Fruit fly (Drosophila melanogaster) whole organism, embryonic: ENCODE data around the gene glob1.

Experiments
- ATbp ChIP-seq: fragments of 200-800 bp; sonication (Bioruptor generic); optimal IDR thresholded peaks from 2 replicates; lab custom pipeline; 2017; ENCODE audit warnings: missing biosample characterization, mild to moderate bottlenecking, missing genetic modification characterization, missing genetic modification reagents
- Abd-B ChIP-seq: fragments of 200-800 bp; sonication (Bioruptor generic); optimal IDR thresholded peaks from 2 replicates; lab custom pipeline; 2018; ENCODE audit warnings: missing biosample characterization, mild to moderate bottlenecking, missing genetic modification characterization, moderate library complexity
- BEAF-32 ChIP-seq: fragments of 200-800 bp; sonication (Bioruptor generic); optimal IDR thresholded peaks from 3 replicates; lab custom pipeline; 2017; ENCODE audit warnings: missing biosample characterization, missing genetic modification characterization, mild to moderate bottlenecking, moderate library complexity, missing genetic modification reagents
- Bdp1 ChIP-seq: fragments of 200-800 bp; sonication (Bioruptor generic); optimal IDR thresholded peaks from 3 replicates; lab custom pipeline; 2016; ENCODE audit warnings: missing biosample characterization, missing genetic modification characterization
- CG10209 ChIP-seq: fragments of 200-800 bp; sonication (Bioruptor generic); optimal IDR thresholded peaks from 3 replicates; lab custom pipeline; 2017; ENCODE audit warnings: missing biosample characterization, mild to moderate bottlenecking, missing genetic modification characterization, missing genetic modification reagents
- CG10565 ChIP-seq: fragments of 200-800 bp; sonication (Bioruptor generic); optimal IDR thresholded peaks from 3 replicates; lab custom pipeline; 2016; ENCODE audit warnings: missing biosample characterization, mild to moderate bottlenecking, missing genetic modification characterization
- CG10959 ChIP-seq: fragments of 200-800 bp; sonication (Bioruptor generic); IDR thresholded peaks from 2 replicates; pipeline ENCODE4 v1.3.6; 2022; ENCODE audit warnings: missing biosample characterization, missing genetic modification characterization
- CG10979 ChIP-seq: fragments of 200-800 bp; sonication (Bioruptor generic); optimal IDR thresholded peaks from 2 replicates; lab custom pipeline; 2018; ENCODE audit warnings: missing biosample characterization, mild to moderate bottlenecking, missing genetic modification characterization, moderate library complexity
- CG12219 ChIP-seq: fragments of 200-800 bp; sonication (Bioruptor generic); optimal IDR thresholded peaks from 3 replicates; lab custom pipeline; 2018; ENCODE audit warnings: missing biosample characterization, mild to moderate bottlenecking, missing genetic modification characterization
- CG15514 ChIP-seq: fragments of 200-800 bp; sonication (Bioruptor generic); optimal IDR thresholded peaks from 3 replicates; lab custom pipeline; 2017; ENCODE audit warnings: missing biosample characterization, missing genetic modification characterization, mild to moderate bottlenecking, moderate library complexity, missing genetic modification reagents
- CG17385 ChIP-seq: fragments of 200-800 bp; sonication (Bioruptor generic); optimal IDR thresholded peaks from 3 replicates; lab custom pipeline; 2018; ENCODE audit warnings: missing biosample characterization, mild to moderate bottlenecking, missing genetic modification characterization
- CG1832 ChIP-seq: fragments of 200-800 bp; sonication (Bioruptor generic); optimal IDR thresholded peaks from 2 replicates; lab custom pipeline; 2017; ENCODE audit warnings: missing biosample characterization, mild to moderate bottlenecking, missing genetic modification characterization, inconsistent platforms
- CG2875 ChIP-seq: fragments of 200-800 bp; sonication (Bioruptor generic); optimal IDR thresholded peaks from 2 replicates; lab custom pipeline; 2017; ENCODE audit warnings: missing biosample characterization, mild to moderate bottlenecking, missing genetic modification characterization, missing genetic modification reagents
- CG34376 ChIP-seq: fragments of 200-800 bp; sonication (Bioruptor generic); optimal IDR thresholded peaks from 2 replicates; lab custom pipeline; 2018; ENCODE audit warnings: missing biosample characterization, mild to moderate bottlenecking, missing genetic modification characterization
- CG6272 ChIP-seq: fragments of 200-800 bp; sonication (Bioruptor generic); IDR thresholded peaks from 2 replicates; pipeline ENCODE4 v1.3.6; 2022; ENCODE audit warnings: missing biosample characterization, missing genetic modification characterization
- Dbx ChIP-seq: fragments of 200-800 bp; sonication (Bioruptor generic); IDR thresholded peaks from 3 replicates; pipeline ENCODE4 v1.3.6; 2022; ENCODE audit warnings: missing biosample characterization, missing genetic modification characterization
- Drgx ChIP-seq: fragments of 200-800 bp; sonication (Bioruptor generic); IDR thresholded peaks from 2 replicates; pipeline ENCODE4 v1.3.6; 2022; ENCODE audit warnings: missing biosample characterization, missing genetic modification characterization
- E2f2 ChIP-seq: fragments of 200-800 bp; sonication (Bioruptor generic); IDR thresholded peaks from 2 replicates; pipeline ENCODE4 v1.3.6; 2022; ENCODE audit warnings: missing biosample characterization, missing genetic modification characterization
- GATAe ChIP-seq: fragments of 200-800 bp; sonication (Bioruptor generic); conservative IDR thresholded peaks from 2 replicates; pipeline ENCODE4 v1.3.6; 2022; ENCODE audit warnings: missing biosample characterization, missing genetic modification characterization
- Gug ChIP-seq: fragments of 200-800 bp; sonication (Bioruptor generic); IDR thresholded peaks from 4 replicates; pipeline ENCODE4 v1.3.6; 2022; ENCODE audit warnings: missing biosample characterization, missing genetic modification characterization
- Hand ChIP-seq: fragments of 200-800 bp; sonication (Bioruptor generic); optimal IDR thresholded peaks from 2 replicates; lab custom pipeline; 2017; ENCODE audit warnings: mild to moderate bottlenecking, missing biosample characterization, missing genetic modification reagents, missing genetic modification characterization
- Hr78 ChIP-seq, 2 experiments: fragments of 200-800 bp in 1 of 2; fragments of >200 bp in 1 of 2; sonication (Bioruptor generic) in 1 of 2; optimal IDR thresholded peaks; 2 replicates each; lab custom pipeline; 2017 to 2019; ENCODE audit warnings: missing biosample characterization in 2 of 2, missing genetic modification characterization in 2 of 2, mild to moderate bottlenecking in 1 of 2, moderate library complexity in 1 of 2
- Kr ChIP-seq: fragments of 200-800 bp; sonication (Bioruptor generic); optimal IDR thresholded peaks from 2 replicates; lab custom pipeline; 2017; ENCODE audit warnings: missing biosample characterization, mild to moderate bottlenecking, missing genetic modification characterization
- NfI ChIP-seq: fragments of 200-800 bp; sonication (Bioruptor generic); optimal IDR thresholded peaks from 3 replicates; lab custom pipeline; 2018; ENCODE audit warnings: missing biosample characterization, mild to moderate bottlenecking, missing genetic modification characterization, moderate library complexity
- Ptx1 ChIP-seq: fragments of 200-800 bp; sonication (Bioruptor generic); IDR thresholded peaks from 2 replicates; pipeline ENCODE4 v1.3.6; 2022; ENCODE audit warnings: missing biosample characterization, missing genetic modification characterization
- Sin3A ChIP-seq: fragments of >200 bp; optimal IDR thresholded peaks from 2 replicates; lab custom pipeline; 2018
- Spps ChIP-seq: fragments of 200-800 bp; sonication (Bioruptor generic); optimal IDR thresholded peaks from 2 replicates; lab custom pipeline; 2018; ENCODE audit warnings: missing biosample characterization, mild to moderate bottlenecking, missing genetic modification characterization
- ara ChIP-seq: fragments of 200-800 bp; sonication (Bioruptor generic); IDR thresholded peaks from 2 replicates; pipeline ENCODE4 v1.3.6; 2022; ENCODE audit warnings: missing biosample characterization, missing genetic modification characterization
- btn ChIP-seq: fragments of 200-800 bp; sonication (Bioruptor generic); optimal IDR thresholded peaks from 2 replicates; lab custom pipeline; 2016; ENCODE audit warnings: missing biosample characterization, missing genetic modification characterization
- chm ChIP-seq: fragments of 200-800 bp; sonication (Bioruptor generic); IDR thresholded peaks from 2 replicates; pipeline ENCODE4 v1.3.6; 2022; ENCODE audit warnings: missing biosample characterization, missing genetic modification characterization
- ci ChIP-seq: fragments of 200-800 bp; sonication (Bioruptor generic); IDR thresholded peaks from 3 replicates; pipeline ENCODE4 v1.3.6; 2022; ENCODE audit warnings: missing biosample characterization, missing genetic modification characterization
- crc ChIP-seq: fragments of 200-800 bp; sonication (Bioruptor generic); optimal IDR thresholded peaks from 2 replicates; lab custom pipeline; 2016; ENCODE audit warnings: missing biosample characterization, missing genetic modification characterization
- fd96Cb ChIP-seq: fragments of 200-800 bp; sonication (Bioruptor generic); optimal IDR thresholded peaks from 2 replicates; lab custom pipeline; 2018; ENCODE audit warnings: missing biosample characterization, mild to moderate bottlenecking, missing genetic modification characterization, moderate library complexity
- gt ChIP-seq: fragments of 200-800 bp; sonication (Bioruptor generic); IDR thresholded peaks from 2 replicates; pipeline ENCODE4 v1.3.6; 2022; ENCODE audit warnings: missing biosample characterization, missing genetic modification characterization
- lbe ChIP-seq: fragments of 200-800 bp; sonication (Bioruptor generic); optimal IDR thresholded peaks from 2 replicates; lab custom pipeline; 2016; ENCODE audit warnings: missing biosample characterization, mild to moderate bottlenecking, missing genetic modification characterization
- lilli ChIP-seq: fragments of 200-800 bp; sonication (Bioruptor generic); optimal IDR thresholded peaks from 3 replicates; lab custom pipeline; 2016; ENCODE audit warnings: missing biosample characterization, missing genetic modification characterization
- luna ChIP-seq: fragments of 200-800 bp; sonication (Bioruptor generic); optimal IDR thresholded peaks from 2 replicates; lab custom pipeline; 2016; ENCODE audit warnings: missing biosample characterization, missing genetic modification characterization
- mam ChIP-seq: fragments of 200-800 bp; sonication (Bioruptor generic); optimal IDR thresholded peaks from 3 replicates; lab custom pipeline; 2016; ENCODE audit warnings: missing biosample characterization, missing genetic modification characterization
- prd ChIP-seq, 3 experiments: fragments of >200 bp in 2 of 3; fragments of 200-800 bp in 1 of 3; sonication (Bioruptor generic) in 1 of 3; optimal IDR thresholded peaks in 2 of 3; IDR thresholded peaks in 1 of 3; 2 replicates in 2 of 3; 3 replicates in 1 of 3; pipeline versions ENCODE4 v1.3.6 to Lab custom; 2017 to 2022; ENCODE audit warnings: missing biosample characterization in 1 of 3, missing genetic modification characterization in 1 of 3
- salm ChIP-seq: fragments of 200-800 bp; sonication (Bioruptor generic); optimal IDR thresholded peaks from 2 replicates; lab custom pipeline; 2018; ENCODE audit warnings: missing biosample characterization, mild to moderate bottlenecking, missing genetic modification characterization
- sc ChIP-seq, 3 experiments: fragments of >200 bp in 2 of 3; fragments of 200-800 bp in 1 of 3; sonication (Bioruptor generic) in 1 of 3; optimal IDR thresholded peaks; 2 replicates in 2 of 3; 3 replicates in 1 of 3; lab custom pipeline; 2017; ENCODE audit warnings: mild to moderate bottlenecking in 1 of 3, missing biosample characterization in 1 of 3, missing genetic modification characterization in 1 of 3, missing genetic modification reagents in 1 of 3
- stwl ChIP-seq: fragments of 200-800 bp; sonication (Bioruptor generic); optimal IDR thresholded peaks from 3 replicates; lab custom pipeline; 2018; ENCODE audit warnings: missing biosample characterization, mild to moderate bottlenecking, missing genetic modification characterization, moderate library complexity
- sug ChIP-seq: fragments of 200-800 bp; optimal IDR thresholded peaks from 2 replicates; lab custom pipeline; 2019; ENCODE audit warnings: missing biosample characterization, mild to moderate bottlenecking, missing genetic modification characterization, moderate library complexity
- tio ChIP-seq: fragments of 200-800 bp; sonication (Bioruptor generic); optimal IDR thresholded peaks from 2 replicates; lab custom pipeline; 2017; ENCODE audit warnings: missing biosample characterization, missing genetic modification characterization, inconsistent platforms
- trem ChIP-seq: fragments of 200-800 bp; optimal IDR thresholded peaks from 3 replicates; lab custom pipeline; 2019; ENCODE audit warnings: missing biosample characterization, mild to moderate bottlenecking, missing genetic modification characterization, moderate library complexity
- ttk ChIP-seq: fragments of 200-800 bp; sonication (Bioruptor generic); IDR thresholded peaks from 2 replicates; pipeline ENCODE4 v2.1.2; 2022; ENCODE audit warnings: missing biosample characterization, missing genetic modification characterization
- wek ChIP-seq: fragments of 200-800 bp; sonication (Bioruptor generic); optimal IDR thresholded peaks from 3 replicates; lab custom pipeline; 2018; ENCODE audit warnings: missing biosample characterization, mild to moderate bottlenecking, missing genetic modification characterization, moderate library complexity
- zfh2 ChIP-seq: fragments of 200-800 bp; sonication (Bioruptor generic); optimal IDR thresholded peaks from 2 replicates; lab custom pipeline; 2016; ENCODE audit warnings: missing biosample characterization, missing genetic modification characterization

glob1 gene

dm6 chr3R:15919367-15920228 lies 15.2 kb upstream of the glob1 start (continued):
- no peak for TF ChIP-seq CG17385 (GFP tag; lab: Kevin White, UChicago)
- TF ChIP-seq NfI (GFP tag; lab: Kevin White, UChicago) = no peak
- no peak for TF ChIP-seq prd (optimal IDR thresholded peaks at IDR 0.05; lab: Kevin White, UChicago)
- no peak; the same call in 2 of the 3 replicates for TF ChIP-seq prd (GFP tag; IDR thresholded peaks at IDR 0.05; lab: Robert Waterston, UW)
- TF ChIP-seq E2f2 (GFP tag; lab: Robert Waterston, UW) = no peak
- TF ChIP-seq Dbx (GFP tag; lab: Robert Waterston, UW) = no peak
- no peak for TF ChIP-seq Abd-B (GFP tag; lab: Kevin White, UChicago)
- no peak for TF ChIP-seq Sin3A (lab: Kevin White, UChicago)
- no peak for TF ChIP-seq GATAe (GFP tag; lab: Robert Waterston, UW)
- TF ChIP-seq lilli (GFP tag; lab: Kevin White, UChicago) = no peak
- TF ChIP-seq gt = no peak
- TF ChIP-seq Hr78 (GFP tag; optimal IDR thresholded peaks at IDR 0.05; lab: Kevin White, UChicago) = no peak
- TF ChIP-seq btn = no peak
- TF ChIP-seq ara = no peak; the same call in 1 of the 2 replicates
- TF ChIP-seq CG10959 = 0 out of 2 replicates have a peak, but pooled peaks have one; percentile 51
- TF ChIP-seq Spps (tag; lab: Kevin White, UChicago) = no peak
- no peak for TF ChIP-seq salm (tag; lab: Kevin White, UChicago)
- TF ChIP-seq CG10565 (GFP tag; lab: Kevin White, UChicago) = no peak
- TF ChIP-seq mam (GFP tag; lab: Kevin White, UChicago) = no peak
- peak; percentile 13 for TF ChIP-seq trem (tag; lab: Kevin White, UChicago)
- TF ChIP-seq ci (GFP tag; lab: Robert Waterston, UW) = peak; percentile 44; the same call in 1 of the 3 replicates
- TF ChIP-seq chm (GFP tag; lab: Robert Waterston, UW) = no peak
- TF ChIP-seq ttk (GFP tag; lab: Robert Waterston, UW) = no peak
- no peak for TF ChIP-seq CG2875 (GFP tag; lab: Kevin White, UChicago)
- no peak for TF ChIP-seq Hand (GFP tag; lab: Kevin White, UChicago)
- TF ChIP-seq Drgx = peak; percentile 96
- no peak for TF ChIP-seq zfh2 (GFP tag; lab: Kevin White, UChicago)
- no peak for TF ChIP-seq BEAF-32
- TF ChIP-seq fd96Cb (tag; lab: Kevin White, UChicago) = peak; percentile 34
- no peak for TF ChIP-seq CG6272 (GFP tag; lab: Robert Waterston, UW)
- TF ChIP-seq Kr (GFP tag; lab: Kevin White, UChicago) = no peak
- TF ChIP-seq CG15514 (GFP tag; lab: Kevin White, UChicago) = no peak
- TF ChIP-seq crc (GFP tag; lab: Kevin White, UChicago) = no peak
- TF ChIP-seq tio (GFP tag; lab: Kevin White, UChicago) = no peak
- no peak for TF ChIP-seq luna (GFP tag; lab: Kevin White, UChicago)
- peak; percentile 11 for TF ChIP-seq ATbp
- no peak for TF ChIP-seq CG34376 (GFP tag; lab: Kevin White, UChicago)
- peak; percentile 86 for TF ChIP-seq lbe
- TF ChIP-seq CG12219 (GFP tag; lab: Kevin White, UChicago) = no peak
- TF ChIP-seq CG10209 (GFP tag; lab: Kevin White, UChicago) = no peak
- peak; percentile 49 for TF ChIP-seq CG10979 (tag; lab: Kevin White, UChicago)
- no peak for TF ChIP-seq stwl
- TF ChIP-seq wek (GFP tag; lab: Kevin White, UChicago) = no peak
- no peak for TF ChIP-seq CG1832 (GFP tag; lab: Kevin White, UChicago)
- TF ChIP-seq sug = no peak
- TF ChIP-seq Bdp1 (GFP tag; lab: Kevin White, UChicago) = no peak
- no peak for TF ChIP-seq Gug (GFP tag; lab: Robert Waterston, UW)
- 0 out of 2 replicates have a peak, but pooled peaks have one; percentile 19 for TF ChIP-seq Ptx1 (GFP tag; lab: Robert Waterston, UW)
- no peak for TF ChIP-seq sc (optimal IDR thresholded peaks at IDR 0.05; lab: Kevin White, UChicago)
- TF ChIP-seq sc (GFP tag; optimal IDR thresholded peaks at IDR 0.05; lab: Kevin White, UChicago) = no peak
